Fruit fly (Drosophila melanogaster) whole organism, embryonic: ENCODE results near the gene Cdk7.

Experiments used
- ATbp ChIP-seq: fragments of 200-800 bp; sonication (Bioruptor generic); optimal IDR thresholded peaks from 2 replicates; lab custom pipeline; 2017; ENCODE audit warnings: missing biosample characterization, mild to moderate bottlenecking, missing genetic modification characterization, missing genetic modification reagents
- Abd-B ChIP-seq: fragments of 200-800 bp; sonication (Bioruptor generic); optimal IDR thresholded peaks from 2 replicates; lab custom pipeline; 2018; ENCODE audit warnings: missing biosample characterization, mild to moderate bottlenecking, missing genetic modification characterization, moderate library complexity
- Bgb ChIP-seq: fragments of 200-800 bp; sonication (Bioruptor generic); IDR thresholded peaks from 2 replicates; pipeline ENCODE4 v1.3.6; 2022; ENCODE audit warnings: missing biosample characterization, missing genetic modification characterization; ENCODE audit not compliant: partially characterized antibody
- Blimp-1 ChIP-seq: fragments of 200-800 bp; sonication (Bioruptor generic); optimal IDR thresholded peaks from 3 replicates; lab custom pipeline; 2018; ENCODE audit warnings: missing biosample characterization, missing genetic modification characterization, mild to moderate bottlenecking, moderate library complexity, missing genetic modification reagents
- CG12744 ChIP-seq: fragments of 200-800 bp; sonication (Bioruptor generic); optimal IDR thresholded peaks from 2 replicates; lab custom pipeline; 2016; ENCODE audit warnings: missing biosample characterization, missing genetic modification characterization
- CG13287 ChIP-seq: fragments of 200-800 bp; sonication (Bioruptor generic); IDR thresholded peaks from 2 replicates; pipeline ENCODE4 v1.3.6; 2022; ENCODE audit warnings: missing biosample characterization, missing genetic modification characterization; ENCODE audit not compliant: partially characterized antibody
- CG14441 ChIP-seq: fragments of 200-800 bp; sonication (Bioruptor generic); IDR thresholded peaks from 2 replicates; pipeline ENCODE4 v1.3.6; 2022; ENCODE audit warnings: missing biosample characterization, missing genetic modification characterization
- CG14710 ChIP-seq: fragments of 200-800 bp; sonication (Bioruptor generic); optimal IDR thresholded peaks from 3 replicates; lab custom pipeline; 2019; ENCODE audit warnings: missing biosample characterization, mild to moderate bottlenecking, missing genetic modification characterization, moderate library complexity
- CG17385 ChIP-seq: fragments of 200-800 bp; sonication (Bioruptor generic); optimal IDR thresholded peaks from 3 replicates; lab custom pipeline; 2018; ENCODE audit warnings: missing biosample characterization, mild to moderate bottlenecking, missing genetic modification characterization
- CG2116 ChIP-seq: fragments of 200-800 bp; sonication (Bioruptor generic); optimal IDR thresholded peaks from 3 replicates; lab custom pipeline; 2018; ENCODE audit warnings: missing biosample characterization, mild to moderate bottlenecking, missing genetic modification characterization
- CG2120 ChIP-seq: fragments of 200-800 bp; sonication (Bioruptor generic); optimal IDR thresholded peaks from 3 replicates; lab custom pipeline; 2016; ENCODE audit warnings: missing biosample characterization, missing genetic modification characterization
- CG32532 ChIP-seq: fragments of 200-800 bp; sonication (Bioruptor generic); IDR thresholded peaks from 2 replicates; pipeline ENCODE4 v1.3.6; 2022; ENCODE audit warnings: missing biosample characterization, missing genetic modification characterization
- CG33213 ChIP-seq: fragments of 200-800 bp; sonication (Bioruptor generic); optimal IDR thresholded peaks from 3 replicates; lab custom pipeline; 2016; ENCODE audit warnings: missing biosample characterization, missing genetic modification characterization
- CG4404 ChIP-seq: fragments of 200-800 bp; sonication (Bioruptor generic); IDR thresholded peaks from 2 replicates; pipeline ENCODE4 v1.3.6; 2022; ENCODE audit warnings: missing biosample characterization, missing genetic modification characterization
- CG4424 ChIP-seq: fragments of 200-800 bp; sonication (Bioruptor generic); optimal IDR thresholded peaks from 3 replicates; lab custom pipeline; 2016; ENCODE audit warnings: missing biosample characterization, missing genetic modification characterization
- CG4707 ChIP-seq: fragments of 200-800 bp; sonication (Bioruptor generic); optimal IDR thresholded peaks from 2 replicates; lab custom pipeline; 2018; ENCODE audit warnings: missing biosample characterization, mild to moderate bottlenecking, missing genetic modification characterization, moderate library complexity
- CG7786 ChIP-seq: fragments of 200-800 bp; sonication (Bioruptor generic); optimal IDR thresholded peaks from 2 replicates; lab custom pipeline; 2016; ENCODE audit warnings: missing biosample characterization, missing genetic modification characterization
- CG7839 ChIP-seq: fragments of 200-800 bp; sonication (Bioruptor generic); optimal IDR thresholded peaks from 3 replicates; lab custom pipeline; 2018; ENCODE audit warnings: missing biosample characterization, mild to moderate bottlenecking, missing genetic modification characterization, moderate library complexity
- CG7963 ChIP-seq: fragments of 200-800 bp; sonication (Bioruptor generic); IDR thresholded peaks from 3 replicates; pipeline ENCODE4 v1.3.6; 2022; ENCODE audit warnings: missing biosample characterization, missing genetic modification characterization; ENCODE audit not compliant: partially characterized antibody
- CG9797 ChIP-seq: fragments of 200-800 bp; sonication (Bioruptor generic); optimal IDR thresholded peaks from 3 replicates; lab custom pipeline; 2018; ENCODE audit warnings: missing biosample characterization, mild to moderate bottlenecking, missing genetic modification characterization
- CG9932 ChIP-seq: fragments of 200-800 bp; sonication (Bioruptor generic); IDR thresholded peaks from 2 replicates; pipeline ENCODE4 v1.3.6; 2022; ENCODE audit warnings: missing biosample characterization, missing genetic modification characterization
- Dll ChIP-seq: fragments of 200-800 bp; sonication (Bioruptor generic); IDR thresholded peaks from 4 replicates; pipeline ENCODE4 v1.3.6; 2022; ENCODE audit warnings: missing biosample characterization, missing genetic modification characterization; ENCODE audit not compliant: partially characterized antibody
- Drgx ChIP-seq: fragments of 200-800 bp; sonication (Bioruptor generic); IDR thresholded peaks from 2 replicates; pipeline ENCODE4 v1.3.6; 2022; ENCODE audit warnings: missing biosample characterization, missing genetic modification characterization
- E2f2 ChIP-seq: fragments of 200-800 bp; sonication (Bioruptor generic); IDR thresholded peaks from 2 replicates; pipeline ENCODE4 v1.3.6; 2022; ENCODE audit warnings: missing biosample characterization, missing genetic modification characterization
- Fer1 ChIP-seq: fragments of 200-800 bp; sonication (Bioruptor generic); optimal IDR thresholded peaks from 2 replicates; lab custom pipeline; 2017; ENCODE audit warnings: missing biosample characterization, mild to moderate bottlenecking, missing genetic modification characterization
- Fer3 ChIP-seq: fragments of 200-800 bp; sonication (Bioruptor generic); optimal IDR thresholded peaks from 2 replicates; lab custom pipeline; 2018; ENCODE audit warnings: missing biosample characterization, mild to moderate bottlenecking, missing genetic modification characterization, moderate library complexity
- H2.0 ChIP-seq: fragments of 200-800 bp; sonication (Bioruptor generic); IDR thresholded peaks from 2 replicates; pipeline ENCODE4 v1.3.6; 2022; ENCODE audit warnings: missing biosample characterization, missing genetic modification characterization
- Hmr ChIP-seq: fragments of 200-800 bp; sonication (Bioruptor generic); optimal IDR thresholded peaks from 3 replicates; lab custom pipeline; 2017; ENCODE audit warnings: mild to moderate bottlenecking, missing biosample characterization, missing genetic modification reagents, missing genetic modification characterization
- Med ChIP-seq: fragments of 200-800 bp; sonication (Bioruptor generic); peaks from one replicate; lab custom pipeline; 2016; ENCODE audit warnings: missing biosample characterization, missing genetic modification characterization, mild to moderate bottlenecking, inconsistent platforms, moderate library complexity
- Nf-YB ChIP-seq: fragments of 200-800 bp; sonication (Bioruptor generic); optimal IDR thresholded peaks from 3 replicates; lab custom pipeline; 2019; ENCODE audit warnings: missing biosample characterization, mild to moderate bottlenecking, missing genetic modification characterization, moderate library complexity
- Rfx ChIP-seq: fragments of 200-800 bp; sonication (Bioruptor generic); IDR thresholded peaks from 2 replicates; pipeline ENCODE4 v1.3.6; 2022; ENCODE audit warnings: missing biosample characterization, missing genetic modification characterization
- Sox102F ChIP-seq: fragments of 200-800 bp; sonication (Bioruptor generic); optimal IDR thresholded peaks from 2 replicates; lab custom pipeline; 2018; ENCODE audit warnings: missing biosample characterization, mild to moderate bottlenecking, missing genetic modification characterization, moderate library complexity
- Trl ChIP-seq, 3 experiments: fragments of >200 bp in 2 of 3; fragments of 200-800 bp in 1 of 3; sonication (Bioruptor generic) in 1 of 3; optimal IDR thresholded peaks; 2 replicates in 1 of 3; 3 replicates in 2 of 3; lab custom pipeline; 2016 to 2017; ENCODE audit warnings: missing biosample characterization in 1 of 3, missing genetic modification characterization in 1 of 3
- az2 ChIP-seq: fragments of 200-800 bp; sonication (Bioruptor generic); optimal IDR thresholded peaks from 3 replicates; lab custom pipeline; 2016; ENCODE audit warnings: missing biosample characterization, missing genetic modification characterization
- btn ChIP-seq: fragments of 200-800 bp; sonication (Bioruptor generic); optimal IDR thresholded peaks from 2 replicates; lab custom pipeline; 2016; ENCODE audit warnings: missing biosample characterization, missing genetic modification characterization
- chif ChIP-seq, 2 experiments: fragments of 200-800 bp; sonication (Bioruptor generic); optimal IDR thresholded peaks; 3 replicates each; lab custom pipeline; 2016; ENCODE audit warnings: missing biosample characterization in 2 of 2, missing genetic modification characterization in 2 of 2
- en ChIP-seq: fragments of 200-800 bp; sonication (Bioruptor generic); optimal IDR thresholded peaks from 2 replicates; lab custom pipeline; 2016; ENCODE audit warnings: missing biosample characterization, missing genetic modification characterization
- ewg ChIP-seq: fragments of 200-800 bp; sonication (Bioruptor generic); optimal IDR thresholded peaks from 3 replicates; lab custom pipeline; 2017; ENCODE audit warnings: mild to moderate bottlenecking, missing biosample characterization, missing genetic modification reagents, missing genetic modification characterization
- ftz-f1 ChIP-seq: fragments of 200-800 bp; sonication (Bioruptor generic); optimal IDR thresholded peaks from 2 replicates; lab custom pipeline; 2016; ENCODE audit warnings: missing biosample characterization, missing genetic modification characterization
- hkb ChIP-seq, 2 experiments: fragments of 200-800 bp in 1 of 2; fragments of >200 bp in 1 of 2; sonication (Bioruptor generic) in 1 of 2; IDR thresholded peaks in 1 of 2; optimal IDR thresholded peaks in 1 of 2; 2 replicates each; pipeline versions ENCODE4 v1.3.6 to Lab custom; 2017 to 2022; ENCODE audit warnings: missing biosample characterization in 1 of 2, missing genetic modification characterization in 1 of 2
- luna ChIP-seq: fragments of 200-800 bp; sonication (Bioruptor generic); optimal IDR thresholded peaks from 2 replicates; lab custom pipeline; 2016; ENCODE audit warnings: missing biosample characterization, missing genetic modification characterization
- nerfin-1 ChIP-seq: fragments of 200-800 bp; sonication (Bioruptor generic); optimal IDR thresholded peaks from 3 replicates; lab custom pipeline; 2019; ENCODE audit warnings: missing biosample characterization, mild to moderate bottlenecking, missing genetic modification characterization, moderate library complexity
- prd ChIP-seq, 3 experiments: fragments of >200 bp in 2 of 3; fragments of 200-800 bp in 1 of 3; sonication (Bioruptor generic) in 1 of 3; optimal IDR thresholded peaks in 2 of 3; IDR thresholded peaks in 1 of 3; 2 replicates in 2 of 3; 3 replicates in 1 of 3; pipeline versions ENCODE4 v1.3.6 to Lab custom; 2017 to 2022; ENCODE audit warnings: missing biosample characterization in 1 of 3, missing genetic modification characterization in 1 of 3
- scrt ChIP-seq: fragments of 200-800 bp; sonication (Bioruptor generic); optimal IDR thresholded peaks from 2 replicates; lab custom pipeline; 2018; ENCODE audit warnings: missing biosample characterization, mild to moderate bottlenecking, missing genetic modification characterization, moderate library complexity
- sna ChIP-seq: fragments of 200-800 bp; sonication (Bioruptor generic); IDR thresholded peaks from 2 replicates; pipeline ENCODE4 v1.3.6; 2022; ENCODE audit warnings: missing biosample characterization, missing genetic modification characterization; ENCODE audit not compliant: partially characterized antibody
- vnd ChIP-seq: fragments of 200-800 bp; sonication (Bioruptor generic); IDR thresholded peaks from 3 replicates; pipeline ENCODE4 v1.3.6; 2022; ENCODE audit warnings: missing biosample characterization, missing genetic modification characterization; ENCODE audit not compliant: partially characterized antibody

Gene Cdk7

DNA sequence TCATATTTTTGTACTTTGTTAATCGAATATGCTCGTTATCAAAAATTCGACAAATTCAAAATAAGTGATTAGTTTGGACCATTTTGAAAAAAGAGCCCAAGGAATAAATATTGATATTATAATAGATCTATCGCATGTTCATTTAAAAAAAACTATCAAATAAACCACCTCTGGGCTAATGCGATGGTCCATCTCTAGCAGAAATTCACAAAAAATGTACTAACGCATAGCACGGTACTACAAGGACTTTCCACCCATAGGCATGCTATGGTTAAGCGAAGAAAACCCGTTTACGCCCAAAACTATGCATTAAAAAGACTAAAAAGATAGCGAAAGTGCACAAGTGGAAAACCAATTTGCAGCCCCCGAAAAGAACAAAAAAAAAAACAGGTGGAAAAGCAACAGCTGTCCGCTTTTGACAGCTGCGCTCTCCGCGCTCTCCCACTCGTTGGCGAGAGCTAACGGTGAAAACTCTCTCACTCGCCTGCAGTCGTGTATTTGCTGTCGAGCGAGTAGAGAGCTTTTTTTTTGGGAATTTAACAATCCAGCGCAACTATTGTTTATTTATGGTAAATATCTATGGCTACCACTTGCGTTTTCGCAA, 23.6 kb upstream of the Cdk7 start, which contains the start of gene CanB (continued):
- TF ChIP-seq CG14441 (GFP tag; lab: Robert Waterston, UW) (no peak), CG4424 (GFP tag; lab: Kevin White, UChicago) (peak; percentile 13), CG7963 (GFP tag; lab: Robert Waterston, UW) (0 out of 3 replicates have a peak, but pooled peaks have one; percentile 5), CG2120 (peak; percentile 28), CG33213 (GFP tag; lab: Kevin White, UChicago) (peak; percentile 39), az2 (GFP tag; lab: Kevin White, UChicago) (peak; percentile 7), CG13287 (GFP tag; lab: Robert Waterston, UW) (peak; percentile 67), vnd (GFP tag; lab: Robert Waterston, UW) (peak; percentile 53; the same call in 1 of the 3 replicates), hkb (optimal IDR thresholded peaks at IDR 0.05; lab: Kevin White, UChicago) (no peak), hkb (GFP tag; IDR thresholded peaks at IDR 0.05; lab: Robert Waterston, UW) (0 out of 2 replicates have a peak, but pooled peaks have one; percentile 28), Abd-B (GFP tag; lab: Kevin White, UChicago) (peak; percentile 20), CG2116 (GFP tag; lab: Kevin White, UChicago) (peak; percentile 60), CG14710 (tag; lab: Kevin White, UChicago) (peak; percentile 23), ATbp (no peak), CG7786 (no peak), Drgx (GFP tag; lab: Robert Waterston, UW) (no peak), Blimp-1 (GFP tag; lab: Kevin White, UChicago) (peak; percentile 66), CG9797 (GFP tag; lab: Kevin White, UChicago) (peak; percentile 5), Bgb (GFP tag; lab: Robert Waterston, UW) (peak; percentile 57), ftz-f1 (GFP tag; lab: Kevin White, UChicago) (peak; percentile 17), CG12744 (GFP tag; lab: Kevin White, UChicago) (peak; percentile 42), Med (peak; percentile 88), en (no peak), sna (GFP tag; lab: Robert Waterston, UW) (peak; percentile 52; the same call in 1 of the 2 replicates), prd (optimal IDR thresholded peaks at IDR 0.05; lab: Kevin White, UChicago) (no peak), prd (GFP tag; IDR thresholded peaks at IDR 0.05; lab: Robert Waterston, UW) (0 out of 3 replicates have a peak, but pooled peaks have one; percentile 36), Dll (GFP tag; lab: Robert Waterston, UW) (peak; percentile 74), Fer1 (GFP tag; lab: Kevin White, UChicago) (peak; percentile 11), Fer3 (tag; lab: Kevin White, UChicago) (peak; percentile 8), btn (GFP tag; lab: Kevin White, UChicago) (no peak), CG4404 (GFP tag; lab: Robert Waterston, UW) (no peak), Hmr (GFP tag; lab: Kevin White, UChicago) (peak; percentile 30), CG32532 (GFP tag; lab: Robert Waterston, UW) (0 out of 2 replicates have a peak, but pooled peaks have one; percentile 11), Trl (optimal IDR thresholded peaks at IDR 0.05; lab: Kevin White, UChicago) (peak in 1 of 2 experiments; percentile 51), Trl (GFP tag; optimal IDR thresholded peaks at IDR 0.05; lab: Kevin White, UChicago) (no peak), luna (no peak), Sox102F (GFP tag; lab: Kevin White, UChicago) (peak; percentile 23), Rfx (GFP tag; lab: Robert Waterston, UW) (peak; percentile 41; the same call in 1 of the 2 replicates), ewg (peak; percentile 55), nerfin-1 (tag; lab: Kevin White, UChicago) (peak; percentile 39), Nf-YB (GFP tag; lab: Kevin White, UChicago) (no peak), CG7839 (tag; lab: Kevin White, UChicago) (peak; percentile 23), scrt (peak; percentile 94), chif (GFP tag; optimal IDR thresholded peaks at IDR 0.05; lab: Kevin White, UChicago) (peak in 1 of 2 experiments; percentile 2), CG17385 (GFP tag; lab: Kevin White, UChicago) (no peak), CG9932 (GFP tag; lab: Robert Waterston, UW) (peak; percentile 34; the same call in 1 of the 2 replicates), CG4707 (GFP tag; lab: Kevin White, UChicago) (no peak), H2.0 (GFP tag; lab: Robert Waterston, UW) (no peak), E2f2 (GFP tag; lab: Robert Waterston, UW) (peak; percentile 31)
